Fruit fly (Drosophila melanogaster): ENCODE measurements around the gene sstn.

Gene sstn

DNA sequence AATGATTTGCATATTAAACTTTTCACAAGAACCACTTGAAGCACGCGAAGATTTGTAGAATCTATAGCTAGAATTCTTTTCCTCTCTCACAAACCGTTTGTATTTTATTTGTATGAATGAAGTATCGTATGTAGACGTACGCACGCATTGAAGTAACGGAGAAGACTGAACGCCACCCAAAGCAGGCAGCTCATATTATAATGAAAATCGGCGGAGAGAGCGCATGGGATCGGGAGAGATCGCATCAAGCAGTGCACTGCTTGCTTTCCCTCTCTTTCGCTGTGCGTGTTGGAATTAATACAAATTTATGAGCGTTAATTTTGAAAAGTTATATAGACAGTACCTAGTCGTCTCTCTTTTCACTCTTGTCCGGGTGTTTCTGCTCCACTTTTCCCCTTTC is 15.2 kb downstream of the sstn start (continued):
- TF ChIP-seq hth (optimal IDR thresholded peaks at IDR 0.05) (no peak), gro (GFP tag; optimal IDR thresholded peaks at IDR 0.05) (no peak), CG6854 (GFP tag; optimal IDR thresholded peaks at IDR 0.05) (no peak), CG7745 (tag; optimal IDR thresholded peaks at IDR 0.05) (no peak), dan (GFP tag; IDR thresholded peaks at IDR 0.05) (no peak), h (optimal IDR thresholded peaks at IDR 0.05) (no peak), Dbx (GFP tag; IDR thresholded peaks at IDR 0.05) (peak; percentile 42; the same call in 1 of the 3 replicates), CG12942 (GFP tag; optimal IDR thresholded peaks at IDR 0.05) (no peak), pb (GFP tag; optimal IDR thresholded peaks at IDR 0.05) (no peak), CG9727 (GFP tag; optimal IDR thresholded peaks at IDR 0.05) (no peak), CG15073 (GFP tag; optimal IDR thresholded peaks at IDR 0.05) (no peak), dimm (GFP tag; IDR thresholded peaks at IDR 0.05) (no peak), CG16813 (GFP tag; IDR thresholded peaks at IDR 0.05; ENCODE audit: partially characterized antibody) (no peak), CG2120 (GFP tag; optimal IDR thresholded peaks at IDR 0.05) (no peak), Meics (GFP tag; optimal IDR thresholded peaks at IDR 0.05) (no peak), ara (GFP tag; IDR thresholded peaks at IDR 0.05) (no peak), Elba2 (GFP tag; optimal IDR thresholded peaks at IDR 0.05) (no peak), CG9817 (tag; optimal IDR thresholded peaks at IDR 0.05) (no peak), sim (GFP tag; IDR thresholded peaks at IDR 0.05) (no peak), eyg (GFP tag; optimal IDR thresholded peaks at IDR 0.05) (no peak), CG18262 (tag; optimal IDR thresholded peaks at IDR 0.05) (no peak), CG32532 (GFP tag; IDR thresholded peaks at IDR 0.05) (peak; percentile 50; the same call in 1 of the 2 replicates), CG10959 (GFP tag; IDR thresholded peaks at IDR 0.05) (no peak), CG7786 (GFP tag; optimal IDR thresholded peaks at IDR 0.05) (no peak), otp (GFP tag; IDR thresholded peaks at IDR 0.05) (no peak; the same call in 2 of the 3 replicates), CG13123 (GFP tag; optimal IDR thresholded peaks at IDR 0.05) (no peak), sima (GFP tag; optimal IDR thresholded peaks at IDR 0.05) (no peak), CG11723 (GFP tag; optimal IDR thresholded peaks at IDR 0.05) (no peak), CG11456 (GFP tag; IDR thresholded peaks at IDR 0.05) (no peak), vvl (GFP tag; IDR thresholded peaks at IDR 0.05) (peak; percentile 79), vnd (GFP tag; IDR thresholded peaks at IDR 0.05; ENCODE audit: partially characterized antibody) (no peak), CG14710 (tag; optimal IDR thresholded peaks at IDR 0.05) (no peak), Atf-2 (GFP tag; optimal IDR thresholded peaks at IDR 0.05) (no peak), inv (GFP tag; IDR thresholded peaks at IDR 0.05; ENCODE audit: partially characterized antibody) (no peak), crol (GFP tag; IDR thresholded peaks at IDR 0.05) (no peak), sc (optimal IDR thresholded peaks at IDR 0.05) (no peak), sc (GFP tag; optimal IDR thresholded peaks at IDR 0.05) (no peak), crc (GFP tag; optimal IDR thresholded peaks at IDR 0.05) (no peak), CG30403 (GFP tag; optimal IDR thresholded peaks at IDR 0.05) (no peak), wdn (GFP tag; IDR thresholded peaks at IDR 0.05) (no peak), HHEX (GFP tag; optimal IDR thresholded peaks at IDR 0.05) (no peak), usp (GFP tag; optimal IDR thresholded peaks at IDR 0.05) (no peak), CG10543 (GFP tag; optimal IDR thresholded peaks at IDR 0.05) (no peak), Fer3 (tag; optimal IDR thresholded peaks at IDR 0.05) (no peak), lov (optimal IDR thresholded peaks at IDR 0.05) (no peak), lov (GFP tag; IDR thresholded peaks at IDR 0.05) (no peak), tap (tag; optimal IDR thresholded peaks at IDR 0.05) (peak; percentile 13), jing (GFP tag; optimal IDR thresholded peaks at IDR 0.05) (no peak), CG4617 (GFP tag; optimal IDR thresholded peaks at IDR 0.05; ENCODE audit: borderline replicate concordance) (no peak), Hand (GFP tag; optimal IDR thresholded peaks at IDR 0.05) (no peak), CG13624 (GFP tag; optimal IDR thresholded peaks at IDR 0.05) (peak; percentile 25), CG7839 (tag; optimal IDR thresholded peaks at IDR 0.05) (no peak), exex (tag; optimal IDR thresholded peaks at IDR 0.05) (no peak), CG31365 (tag; optimal IDR thresholded peaks at IDR 0.05) (peak; percentile 97)
